Worm (Caenorhabditis elegans): ENCODE results near the gene ZC443.2.

The ZC443.2 gene

DNA sequence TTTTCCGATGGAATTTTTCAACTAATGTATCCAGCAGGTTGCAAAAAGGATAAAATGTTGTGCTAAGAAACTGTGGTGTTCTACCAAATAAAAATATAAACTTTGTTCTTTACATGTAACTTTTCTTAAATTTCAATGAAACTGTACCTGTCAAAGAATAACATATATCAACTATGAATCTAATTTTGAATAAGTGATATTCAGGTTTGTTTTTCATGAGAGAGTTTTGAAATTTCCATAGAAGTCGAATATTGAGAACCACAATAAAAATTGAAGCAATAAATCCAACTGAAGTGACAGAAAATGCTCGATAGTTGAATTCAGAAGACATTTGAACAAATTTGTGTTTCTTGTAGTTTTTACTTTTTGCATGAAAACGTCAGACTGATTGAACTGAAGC lies 20.8 kb downstream of the ZC443.2 start, which contains the start of gene srbc-43:
Gene srbc-43 (minus strand): TSS at position 331 of the 400 bp plus-strand sequence.
- TF ChIP-seq ztf-29 (GFP tag; IDR thresholded peaks at IDR 0.05) (no peak), T22C8.4 (GFP tag; IDR thresholded peaks at IDR 0.05) (no peak)

DNA sequence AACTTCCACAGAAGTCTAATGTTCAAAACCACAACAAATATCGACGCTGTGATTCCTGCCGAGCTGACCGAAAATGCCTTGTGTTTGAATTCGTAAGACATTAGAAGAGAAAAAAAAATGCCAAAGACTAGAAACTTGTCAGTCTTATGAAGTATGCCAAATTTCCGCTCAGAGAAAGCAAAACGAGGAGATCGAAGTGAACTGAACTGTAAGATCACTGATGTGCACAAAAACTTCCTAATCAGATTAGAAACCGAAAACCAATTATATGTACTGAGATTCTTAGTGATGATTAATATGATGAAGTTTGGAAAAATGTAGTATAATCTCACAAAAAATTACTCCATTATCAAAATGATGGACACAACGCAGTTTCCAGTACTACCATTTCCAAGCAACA lies 22.5 kb downstream of the ZC443.2 start, which contains the start of gene srbc-44:
Gene srbc-44 (minus strand): TSS at position 101 of the 400 bp plus-strand sequence.
- TF ChIP-seq ref-1 (GFP tag; conservative IDR thresholded peaks at IDR 0.05) (no peak), med-1 (GFP tag; optimal IDR thresholded peaks at IDR 0.05; ENCODE audit: insufficient read depth) (no peak), ztf-23 (GFP tag; IDR thresholded peaks at IDR 0.05) (no peak), flt-1 (GFP tag; IDR thresholded peaks at IDR 0.05) (no peak), cog-1 (tag; optimal IDR thresholded peaks at IDR 0.05) (no peak), klf-2 (GFP tag; conservative IDR thresholded peaks at IDR 0.05) (no peak), ztf-29 (GFP tag; IDR thresholded peaks at IDR 0.05) (no peak), T22C8.4 (GFP tag; IDR thresholded peaks at IDR 0.05) (no peak), tab-1 (GFP tag; IDR thresholded peaks at IDR 0.05) (no peak)

DNA sequence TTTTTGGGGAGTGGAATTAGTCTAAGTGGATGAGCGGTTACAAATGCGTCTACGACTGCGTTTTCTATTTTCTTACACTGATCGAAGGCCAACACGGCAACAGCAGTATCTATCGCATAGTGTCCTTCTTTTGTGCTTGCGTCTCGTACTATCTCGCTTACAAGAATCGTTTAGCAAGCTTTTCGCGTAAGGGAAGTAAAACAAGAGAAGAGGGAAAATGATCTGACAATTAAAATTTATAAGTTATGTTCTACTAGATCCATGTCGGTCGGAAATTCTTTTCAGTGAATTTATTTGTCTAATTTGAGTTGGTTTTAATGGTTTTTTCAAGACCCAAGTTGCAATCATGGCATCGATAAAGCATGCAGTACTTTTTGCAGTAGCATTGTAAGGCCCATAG lies 24.0 kb downstream of the ZC443.2 start, which contains the start of gene fkb-4:
Gene fkb-4 (minus strand): TSS at position 101 of the 400 bp plus-strand sequence.
- TF ChIP-seq T22C8.4 (GFP tag; IDR thresholded peaks at IDR 0.05) (no peak), tab-1 (GFP tag; IDR thresholded peaks at IDR 0.05) (no peak), ztf-23 (GFP tag; IDR thresholded peaks at IDR 0.05) (no peak), ref-1 (GFP tag; conservative IDR thresholded peaks at IDR 0.05) (no peak), flt-1 (GFP tag; IDR thresholded peaks at IDR 0.05) (no peak), cog-1 (tag; optimal IDR thresholded peaks at IDR 0.05) (no peak), med-1 (GFP tag; optimal IDR thresholded peaks at IDR 0.05; ENCODE audit: insufficient read depth) (no peak), klf-2 (GFP tag; conservative IDR thresholded peaks at IDR 0.05) (no peak)

DNA sequence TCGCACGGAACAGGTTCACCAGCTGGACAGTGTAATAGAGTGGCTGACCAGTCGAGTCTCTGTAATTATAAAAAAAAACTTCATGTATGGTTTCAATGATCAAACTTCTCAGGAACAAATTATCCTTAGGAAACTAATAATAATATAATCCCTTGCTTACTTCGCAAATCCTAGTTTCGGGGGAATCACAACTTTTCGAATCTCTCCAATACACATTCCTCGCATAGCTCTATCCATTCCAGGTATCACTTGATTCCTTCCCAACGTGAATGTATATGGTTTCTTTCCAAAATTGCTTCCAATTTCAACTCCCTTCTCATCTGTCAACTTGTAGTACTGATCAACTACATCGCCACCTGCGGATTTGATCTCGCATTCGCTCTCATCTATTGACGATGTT lies 24.7 kb downstream of the ZC443.2 start:
- TF ChIP-seq T22C8.4 (GFP tag; IDR thresholded peaks at IDR 0.05) (no peak), ztf-29 (GFP tag; IDR thresholded peaks at IDR 0.05) (no peak), ztf-23 (GFP tag; IDR thresholded peaks at IDR 0.05) (no peak), ref-1 (GFP tag; conservative IDR thresholded peaks at IDR 0.05) (no peak), cog-1 (tag; optimal IDR thresholded peaks at IDR 0.05) (no peak), klf-2 (GFP tag; conservative IDR thresholded peaks at IDR 0.05) (no peak), flt-1 (GFP tag; IDR thresholded peaks at IDR 0.05) (no peak), tab-1 (GFP tag; IDR thresholded peaks at IDR 0.05) (no peak), med-1 (GFP tag; optimal IDR thresholded peaks at IDR 0.05; ENCODE audit: insufficient read depth) (no peak)

DNA sequence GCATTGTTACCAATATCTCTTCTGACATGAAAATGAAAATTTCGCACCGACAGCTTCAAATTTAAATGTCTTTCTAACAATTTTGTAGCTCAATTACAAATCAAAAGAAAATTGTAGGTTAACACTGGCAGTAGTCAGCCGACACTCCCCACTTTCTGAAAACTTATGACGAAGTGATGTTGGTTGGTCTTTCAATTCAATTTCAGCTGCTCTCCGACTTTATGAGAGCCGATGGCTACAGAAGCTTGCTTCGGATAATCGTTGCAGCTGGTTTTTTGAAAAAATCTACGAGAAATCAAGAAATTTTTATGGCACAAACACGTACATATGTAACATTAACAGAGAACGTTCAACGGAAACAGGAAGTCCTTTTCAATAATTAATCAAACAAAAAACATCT lies 26.1 kb downstream of the ZC443.2 start, which contains the start of gene sre-20:
Gene sre-20 (minus strand): TSS at position 101 of the 400 bp plus-strand sequence.
- TF ChIP-seq ztf-29 (GFP tag; IDR thresholded peaks at IDR 0.05) (no peak), flt-1 (GFP tag; IDR thresholded peaks at IDR 0.05) (no peak), ztf-23 (GFP tag; IDR thresholded peaks at IDR 0.05) (no peak), T22C8.4 (GFP tag; IDR thresholded peaks at IDR 0.05) (no peak), klf-2 (GFP tag; conservative IDR thresholded peaks at IDR 0.05) (no peak), ref-1 (GFP tag; conservative IDR thresholded peaks at IDR 0.05) (no peak), med-1 (GFP tag; optimal IDR thresholded peaks at IDR 0.05; ENCODE audit: insufficient read depth) (no peak), cog-1 (tag; optimal IDR thresholded peaks at IDR 0.05) (no peak), tab-1 (GFP tag; IDR thresholded peaks at IDR 0.05) (no peak)

DNA sequence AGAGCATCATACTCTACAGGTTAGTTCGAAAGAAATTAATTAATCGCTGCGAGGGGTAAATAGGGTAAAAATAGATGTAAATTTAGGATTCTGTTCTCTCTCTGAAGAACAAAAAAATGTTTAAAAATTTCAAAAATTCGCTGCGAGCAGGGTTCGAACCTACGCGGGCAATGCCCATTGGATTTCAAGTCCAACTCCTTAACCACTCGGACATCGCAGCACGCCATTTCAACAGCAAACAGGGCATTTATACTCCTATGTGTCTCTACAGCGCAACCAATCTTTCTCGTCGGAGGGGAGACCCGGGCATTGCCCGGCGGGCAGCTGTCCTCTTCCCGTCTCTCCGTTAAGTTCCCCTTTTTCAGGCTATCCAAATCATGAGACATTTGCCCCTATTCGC lies 30.7 kb downstream of the ZC443.2 start:
- TF ChIP-seq ztf-29 (GFP tag; IDR thresholded peaks at IDR 0.05) (peak; percentile 96), klf-2 (GFP tag; conservative IDR thresholded peaks at IDR 0.05) (peak; percentile 98), ref-1 (GFP tag; conservative IDR thresholded peaks at IDR 0.05) (peak; percentile 90), ztf-23 (GFP tag; IDR thresholded peaks at IDR 0.05) (peak; percentile 97), cog-1 (tag; optimal IDR thresholded peaks at IDR 0.05) (peak; percentile 58), tab-1 (GFP tag; IDR thresholded peaks at IDR 0.05) (peak; percentile 96), med-1 (GFP tag; optimal IDR thresholded peaks at IDR 0.05; ENCODE audit: insufficient read depth) (peak; percentile 67), flt-1 (GFP tag; IDR thresholded peaks at IDR 0.05) (peak; percentile 97), T22C8.4 (GFP tag; IDR thresholded peaks at IDR 0.05) (peak; percentile 93)

DNA sequence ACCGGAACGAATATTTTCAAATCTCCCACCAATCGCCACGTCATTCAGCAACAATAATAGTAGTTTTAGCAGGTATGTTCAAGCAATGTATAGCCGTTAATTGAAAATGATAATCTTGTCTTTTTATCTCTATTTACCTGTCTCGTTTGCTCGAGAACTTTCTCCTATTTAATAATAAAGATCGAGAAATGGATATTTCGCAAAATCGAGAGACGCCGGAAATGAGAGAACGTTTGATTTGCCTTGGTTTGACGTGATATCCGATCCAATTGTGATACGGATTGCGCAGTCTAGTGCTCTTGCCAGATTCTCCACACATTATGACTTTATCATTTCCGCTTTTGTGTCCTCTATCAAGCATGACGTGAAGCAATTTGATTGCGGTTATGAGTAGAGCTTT lies 37.1 kb downstream of the ZC443.2 start:
- TF ChIP-seq med-1 (GFP tag; optimal IDR thresholded peaks at IDR 0.05; ENCODE audit: insufficient read depth) (no peak), tab-1 (GFP tag; IDR thresholded peaks at IDR 0.05) (no peak), T22C8.4 (GFP tag; IDR thresholded peaks at IDR 0.05) (no peak), klf-2 (GFP tag; conservative IDR thresholded peaks at IDR 0.05) (no peak), flt-1 (GFP tag; IDR thresholded peaks at IDR 0.05) (no peak), ref-1 (GFP tag; conservative IDR thresholded peaks at IDR 0.05) (no peak), ztf-29 (GFP tag; IDR thresholded peaks at IDR 0.05) (no peak), ztf-23 (GFP tag; IDR thresholded peaks at IDR 0.05) (no peak), cog-1 (tag; optimal IDR thresholded peaks at IDR 0.05) (no peak)

DNA sequence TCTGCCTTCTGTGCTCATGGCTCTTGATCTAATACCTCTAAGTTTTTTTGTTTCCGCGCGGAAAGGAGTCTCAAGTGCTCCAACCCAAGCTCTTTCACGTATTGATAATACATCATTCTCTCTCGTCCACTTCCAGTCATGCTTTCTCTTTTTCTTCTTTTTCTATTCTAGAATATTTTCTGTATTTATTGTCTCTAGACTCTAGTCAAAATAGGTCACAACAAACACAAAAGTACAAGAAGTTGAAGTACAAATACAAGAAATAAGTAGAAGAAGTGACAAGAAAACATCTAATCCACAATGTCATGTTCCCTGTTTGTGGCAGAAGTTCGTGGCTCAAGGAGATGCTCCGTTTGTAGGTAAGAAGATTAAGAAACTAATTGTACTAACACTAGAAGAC lies 37.8 kb downstream of the ZC443.2 start, which contains the start of gene ZC455.1:
Gene ZC455.1 (plus strand): TSS at position 301 of the 400 bp plus-strand sequence.
- TF ChIP-seq med-1 (GFP tag; optimal IDR thresholded peaks at IDR 0.05; ENCODE audit: insufficient read depth) (no peak), tab-1 (GFP tag; IDR thresholded peaks at IDR 0.05) (no peak), T22C8.4 (GFP tag; IDR thresholded peaks at IDR 0.05) (no peak), flt-1 (GFP tag; IDR thresholded peaks at IDR 0.05) (no peak), ztf-29 (GFP tag; IDR thresholded peaks at IDR 0.05) (no peak), klf-2 (GFP tag; conservative IDR thresholded peaks at IDR 0.05) (no peak), cog-1 (tag; optimal IDR thresholded peaks at IDR 0.05) (no peak), ztf-23 (GFP tag; IDR thresholded peaks at IDR 0.05) (no peak), ref-1 (GFP tag; conservative IDR thresholded peaks at IDR 0.05) (no peak)

DNA sequence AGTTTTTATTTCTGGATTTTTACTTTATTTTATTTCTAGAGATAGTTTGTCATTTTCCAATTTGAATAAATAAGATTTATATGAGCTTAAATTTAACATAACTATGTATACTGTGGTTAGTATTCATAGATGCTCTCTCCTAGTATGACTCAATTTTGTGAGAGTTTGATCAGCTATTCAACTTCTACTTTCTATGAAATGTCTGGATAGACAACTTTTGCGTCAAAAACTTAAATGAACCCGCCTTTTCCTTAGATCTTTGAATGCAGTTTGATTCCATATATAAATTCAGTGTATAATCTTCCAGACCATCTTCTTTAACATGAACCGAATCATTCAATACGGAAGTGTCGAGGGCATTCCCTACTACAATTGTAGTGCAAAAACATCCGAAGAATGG lies 42.0 kb downstream of the ZC443.2 start, which contains the start of gene srt-43:
Gene srt-43 (plus strand): TSS at position 301 of the 400 bp plus-strand sequence.
- TF ChIP-seq ref-1 (GFP tag; conservative IDR thresholded peaks at IDR 0.05) = no peak
- TF ChIP-seq ztf-23 (GFP tag; IDR thresholded peaks at IDR 0.05) = no peak
- no peak for TF ChIP-seq flt-1 (GFP tag; IDR thresholded peaks at IDR 0.05)
- no peak for TF ChIP-seq T22C8.4 (GFP tag; IDR thresholded peaks at IDR 0.05)
- no peak for TF ChIP-seq cog-1 (tag; optimal IDR thresholded peaks at IDR 0.05)
- no peak for TF ChIP-seq med-1 (GFP tag; optimal IDR thresholded peaks at IDR 0.05; ENCODE audit: insufficient read depth)
- TF ChIP-seq tab-1 (GFP tag; IDR thresholded peaks at IDR 0.05) = no peak
- TF ChIP-seq klf-2 (GFP tag; conservative IDR thresholded peaks at IDR 0.05) = no peak
- no peak for TF ChIP-seq ztf-29 (GFP tag; IDR thresholded peaks at IDR 0.05)

Data from whole organism, midembryonic.